Worm (Caenorhabditis elegans) whole organism, L3 larva: Measurements from ENCODE around the gene lron-5.

Source experiments
- ZK546.5 ChIP-seq: sonication (generic microtip); optimal IDR thresholded peaks from 2 replicates; lab custom pipeline; 2017; ENCODE audit warnings: missing biosample characterization, missing genetic modification characterization
- ama-1 ChIP-seq: fragments of 150-350 bp; optimal IDR thresholded peaks from 2 replicates; lab custom pipeline; 2018
- ceh-16 ChIP-seq: sonication (generic microtip); optimal IDR thresholded peaks from 2 replicates; lab custom pipeline; 2017; ENCODE audit warnings: missing biosample characterization, missing genetic modification characterization
- ceh-28 ChIP-seq: fragments of 150-350 bp; optimal IDR thresholded peaks from 2 replicates; lab custom pipeline; 2014; ENCODE audit warnings: missing biosample characterization, missing genetic modification reagents, missing genetic modification characterization
- ceh-9 ChIP-seq: sonication (generic microtip); optimal IDR thresholded peaks from 2 replicates; lab custom pipeline; 2018; ENCODE audit warnings: missing biosample characterization, missing genetic modification characterization
- egl-5 ChIP-seq: fragments of 150-350 bp; optimal IDR thresholded peaks from 2 replicates; lab custom pipeline; 2017; ENCODE audit warnings: missing biosample characterization, missing genetic modification reagents, missing genetic modification characterization, inconsistent platforms
- elt-2 ChIP-seq: sonication (generic microtip); optimal IDR thresholded peaks from 2 replicates; lab custom pipeline; 2016; ENCODE audit warnings: missing genetic modification reagents, mild to moderate bottlenecking, missing genetic modification characterization, missing compliant biosample characterization
- eor-1 ChIP-seq, 2 experiments: fragments of 150-350 bp; optimal IDR thresholded peaks; 2 replicates each; lab custom pipeline; 2014 to 2018; ENCODE audit warnings: missing biosample characterization in 2 of 2, missing genetic modification characterization in 2 of 2
- fkh-10 ChIP-seq: sonication (generic microtip); optimal IDR thresholded peaks from 2 replicates; lab custom pipeline; 2017; ENCODE audit warnings: missing biosample characterization, missing genetic modification reagents, missing genetic modification characterization
- fkh-2 ChIP-seq: fragments of 150-350 bp; optimal IDR thresholded peaks from 2 replicates; lab custom pipeline; 2014; ENCODE audit warnings: missing biosample characterization, missing genetic modification reagents, missing genetic modification characterization
- hmg-11 ChIP-seq: sonication (generic microtip); optimal IDR thresholded peaks from 2 replicates; lab custom pipeline; 2016; ENCODE audit warnings: missing genetic modification characterization, missing compliant biosample characterization
- jun-1 ChIP-seq: fragments of 150-350 bp; optimal IDR thresholded peaks from 2 replicates; lab custom pipeline; 2014; ENCODE audit warnings: missing biosample characterization, missing genetic modification reagents, missing genetic modification characterization
- lin-15B ChIP-seq: fragments of 150-350 bp; optimal IDR thresholded peaks from 2 replicates; lab custom pipeline; 2014; ENCODE audit warnings: missing biosample characterization, missing genetic modification characterization
- lin-39 ChIP-seq: fragments of 150-350 bp; optimal IDR thresholded peaks from 2 replicates; lab custom pipeline; 2018; ENCODE audit warnings: missing biosample characterization, missing genetic modification reagents, missing genetic modification characterization
- lsy-12 ChIP-seq: sonication (generic microtip); optimal IDR thresholded peaks from 2 replicates; lab custom pipeline; 2016; ENCODE audit warnings: mild to moderate bottlenecking, missing genetic modification characterization, missing compliant biosample characterization
- mml-1 ChIP-seq: fragments of 150-350 bp; sonication (generic microtip); optimal IDR thresholded peaks from 3 replicates; lab custom pipeline; 2014; ENCODE audit warnings: missing biosample characterization, missing genetic modification characterization
- nfya-1 ChIP-seq: sonication (generic microtip); optimal IDR thresholded peaks from 2 replicates; lab custom pipeline; 2017; ENCODE audit warnings: missing genetic modification characterization, mild to moderate bottlenecking, missing compliant biosample characterization, antibody characterized with exemption, moderate library complexity; ENCODE audit not compliant: insufficient read depth
- nhr-12 ChIP-seq: fragments of 150-350 bp; optimal IDR thresholded peaks from 2 replicates; lab custom pipeline; 2014; ENCODE audit warnings: missing biosample characterization, missing genetic modification characterization
- nhr-23 ChIP-seq: fragments of 150-350 bp; optimal IDR thresholded peaks from 2 replicates; lab custom pipeline; 2014; ENCODE audit warnings: missing biosample characterization, missing genetic modification reagents, missing genetic modification characterization
- nhr-25 ChIP-seq: sonication (generic microtip); optimal IDR thresholded peaks from 2 replicates; lab custom pipeline; 2017; ENCODE audit warnings: missing biosample characterization, missing genetic modification characterization
- nhr-67 ChIP-seq: fragments of 150-350 bp; optimal IDR thresholded peaks from 2 replicates; lab custom pipeline; 2014; ENCODE audit warnings: missing biosample characterization, missing genetic modification characterization
- nhr-76 ChIP-seq: fragments of 150-350 bp; sonication (generic microtip); optimal IDR thresholded peaks from 5 replicates; lab custom pipeline; 2014; ENCODE audit warnings: missing biosample characterization, missing genetic modification characterization
- pha-4 ChIP-seq: fragments of 150-350 bp; optimal IDR thresholded peaks from 2 replicates; lab custom pipeline; 2014; ENCODE audit warnings: missing biosample characterization, missing genetic modification reagents, missing genetic modification characterization
- skn-1 ChIP-seq: fragments of 150-350 bp; optimal IDR thresholded peaks from 2 replicates; lab custom pipeline; 2014; ENCODE audit warnings: missing biosample characterization, missing genetic modification characterization
- unc-62 ChIP-seq: fragments of 150-350 bp; sonication (generic microtip); optimal IDR thresholded peaks from 4 replicates; lab custom pipeline; 2014; ENCODE audit warnings: missing biosample characterization, missing genetic modification reagents, missing genetic modification characterization
- zag-1 ChIP-seq: fragments of 150-350 bp; optimal IDR thresholded peaks from 2 replicates; lab custom pipeline; 2014; ENCODE audit warnings: missing biosample characterization, missing genetic modification characterization
- ztf-11 ChIP-seq: fragments of 150-350 bp; optimal IDR thresholded peaks from 2 replicates; lab custom pipeline; 2014; ENCODE audit warnings: missing biosample characterization, missing genetic modification characterization

The lron-5 gene

ce11 chrIII:4622375-4623130, at the start of gene lron-5:
Gene lron-5, plus strand, starts transcription at chrIII:4623029.
- TF ChIP-seq nfya-1 (tag; lab: Kevin White, UChicago) (no peak), fkh-10 (GFP tag; lab: Kevin White, UChicago) (peak; percentile 60)

ce11 chrIII:4578385-4578903, 44.4 kb upstream of the lron-5 start, which contains the start of the genes sel-5 and wdr-48:
Gene sel-5, minus strand, starts transcription at chrIII:4578437.
Gene wdr-48, plus strand, starts transcription at chrIII:4578853.
- TF ChIP-seq lin-15B (tag; lab: Kevin White, UChicago) (peak; percentile 33), lin-39 (tag; lab: Kevin White, UChicago) (peak; percentile 47), pha-4 (peak; percentile 69), nhr-25 (tag; lab: Kevin White, UChicago) (peak; percentile 51), hmg-11 (tag; lab: Kevin White, UChicago) (peak; percentile 51), fkh-10 (GFP tag; lab: Kevin White, UChicago) (no peak), nfya-1 (tag; lab: Kevin White, UChicago) (peak; percentile 71), nhr-67 (tag; lab: Kevin White, UChicago) (no peak)
- TF ChIP-seq, all 47 proteins: peak for 6

- TF ChIP-seq nhr-23 (tag; lab: Kevin White, UChicago) (no peak), nhr-12 (tag; lab: Kevin White, UChicago) (no peak), lin-39 (tag; lab: Kevin White, UChicago) (no peak)
Observed at ce11 chrIII:4581495-4581894, 41.3 kb upstream of the lron-5 start, which contains the start of gene F35G12.12. Gene F35G12.12, plus strand, starts transcription at chrIII:4581795.

ce11 chrIII:4584068-4584566, 38.7 kb upstream of the lron-5 start, which contains the start of gene F35G12.5:
Gene F35G12.5, plus strand, starts transcription at chrIII:4584118.
- TF ChIP-seq ceh-9 (tag; lab: Kevin White, UChicago) (no peak), nfya-1 (tag; lab: Kevin White, UChicago) (peak; percentile 97)

ce11 chrIII:4587177-4587576, 35.7 kb upstream of the lron-5 start, which contains the start of the genes F35G12.7 and smc-4:
Gene F35G12.7, minus strand, starts transcription at chrIII:4587330.
Gene smc-4, plus strand, starts transcription at chrIII:4587501.
- TF ChIP-seq lin-15B (tag; lab: Kevin White, UChicago), result peak; percentile 26
- TF ChIP-seq ama-1 (lab: Kevin White, UChicago), result no peak
- TF ChIP-seq mml-1 (tag; lab: Kevin White, UChicago), result no peak
- no peak for TF ChIP-seq lsy-12 (tag; lab: Kevin White, UChicago)
- TF ChIP-seq jun-1 (tag; lab: Kevin White, UChicago), result no peak
- peak; percentile 25 for TF ChIP-seq elt-2
- peak; percentile 9 for TF ChIP-seq ceh-28 (tag; lab: Kevin White, UChicago)
- no peak for TF ChIP-seq ceh-16 (tag; lab: Kevin White, UChicago)
- peak; percentile 73 for TF ChIP-seq nhr-23 (tag; lab: Kevin White, UChicago)
- TF ChIP-seq nhr-76 (tag; lab: Kevin White, UChicago), result no peak
- TF ChIP-seq ztf-11, result no peak
- TF ChIP-seq ceh-9 (tag; lab: Kevin White, UChicago), result no peak
- TF ChIP-seq eor-1 (tag; optimal IDR thresholded peaks at IDR 0.05; lab: Kevin White, UChicago), result no peak
- TF ChIP-seq fkh-2, result no peak
- peak; percentile 90 for TF ChIP-seq nfya-1 (tag; lab: Kevin White, UChicago)
- no peak for TF ChIP-seq zag-1
- TF ChIP-seq pha-4, result peak; percentile 73
- no peak for TF ChIP-seq unc-62
- TF ChIP-seq ZK546.5 (tag; lab: Kevin White, UChicago), result no peak
- TF ChIP-seq nhr-25 (tag; lab: Kevin White, UChicago), result peak; percentile 32
- no peak for TF ChIP-seq skn-1 (tag; lab: Kevin White, UChicago)
- TF ChIP-seq egl-5 (tag; lab: Kevin White, UChicago), result no peak
- no peak for TF ChIP-seq hmg-11 (tag; lab: Kevin White, UChicago)
- TF ChIP-seq, all 47 proteins: peak for 7

ce11 chrIII:4593098-4593697, 29.6 kb upstream of the lron-5 start, which contains the start of gene erh-2:
Gene erh-2, plus strand, starts transcription at chrIII:4593231.
- TF ChIP-seq ZK546.5 (tag; lab: Kevin White, UChicago), result no peak
- no peak for TF ChIP-seq pha-4
